Fruit fly (Drosophila melanogaster) whole organism, pupa: ENCODE results near the gene CG15047.

Experiments used
- CG12605 ChIP-seq: fragments of 200-800 bp; sonication (Bioruptor generic); IDR thresholded peaks from 2 replicates; pipeline ENCODE4 v1.3.6; 2022; ENCODE audit warnings: missing biosample characterization, missing genetic modification characterization
- CG13204 ChIP-seq: fragments of 200-800 bp; sonication (Bioruptor generic); optimal IDR thresholded peaks from 2 replicates; lab custom pipeline; 2018; ENCODE audit warnings: missing biosample characterization, mild to moderate bottlenecking, missing genetic modification characterization, moderate library complexity
- CG14655 ChIP-seq: fragments of 200-800 bp; sonication (Bioruptor generic); optimal IDR thresholded peaks from 3 replicates; lab custom pipeline; 2017; ENCODE audit warnings: mild to moderate bottlenecking, missing biosample characterization, missing genetic modification reagents, missing genetic modification characterization
- CG17806 ChIP-seq: fragments of 200-800 bp; sonication (Bioruptor generic); optimal IDR thresholded peaks from 2 replicates; lab custom pipeline; 2018; ENCODE audit warnings: missing biosample characterization, mild to moderate bottlenecking, missing genetic modification characterization, moderate library complexity
- CG32121 ChIP-seq: fragments of 200-800 bp; sonication (Bioruptor generic); IDR thresholded peaks from 2 replicates; pipeline ENCODE4 v1.3.6; 2022; ENCODE audit warnings: missing biosample characterization, missing genetic modification characterization
- CG8159 ChIP-seq: fragments of 200-800 bp; sonication (Bioruptor generic); optimal IDR thresholded peaks from 3 replicates; lab custom pipeline; 2018; ENCODE audit warnings: missing biosample characterization, mild to moderate bottlenecking, missing genetic modification characterization, moderate library complexity
- CG8301 ChIP-seq: fragments of 200-800 bp; sonication (Bioruptor generic); optimal IDR thresholded peaks from 2 replicates; lab custom pipeline; 2018; ENCODE audit warnings: missing biosample characterization, mild to moderate bottlenecking, missing genetic modification characterization
- EcR ChIP-seq: fragments of 200-800 bp; sonication (Bioruptor generic); optimal IDR thresholded peaks from 3 replicates; lab custom pipeline; 2019; ENCODE audit warnings: missing biosample characterization, missing genetic modification characterization, mild to moderate bottlenecking, moderate library complexity, missing genetic modification reagents
- Pif1A ChIP-seq: fragments of 200-800 bp; sonication (Bioruptor generic); optimal IDR thresholded peaks from 3 replicates; lab custom pipeline; 2016; ENCODE audit warnings: missing biosample characterization, missing genetic modification characterization
- Pif1B ChIP-seq: fragments of 200-800 bp; sonication (Bioruptor generic); optimal IDR thresholded peaks from 3 replicates; lab custom pipeline; 2016; ENCODE audit warnings: missing biosample characterization, missing genetic modification characterization
- Snoo ChIP-seq: fragments of 200-800 bp; sonication (Bioruptor generic); optimal IDR thresholded peaks from 3 replicates; lab custom pipeline; 2017; ENCODE audit warnings: missing biosample characterization, mild to moderate bottlenecking, missing genetic modification characterization, inconsistent platforms
- fd96Ca ChIP-seq: fragments of 200-800 bp; sonication (Bioruptor generic); IDR thresholded peaks from 3 replicates; pipeline ENCODE4 v1.3.6; 2022; ENCODE audit warnings: missing biosample characterization, missing genetic modification characterization
- gl ChIP-seq: fragments of 200-800 bp; sonication (Bioruptor generic); optimal IDR thresholded peaks from 2 replicates; lab custom pipeline; 2018; ENCODE audit warnings: missing biosample characterization, mild to moderate bottlenecking, missing genetic modification characterization
- rn ChIP-seq: fragments of 200-800 bp; sonication (Bioruptor generic); IDR thresholded peaks from 2 replicates; pipeline ENCODE4 v1.3.6; 2022; ENCODE audit warnings: missing biosample characterization, missing genetic modification characterization

DNA sequence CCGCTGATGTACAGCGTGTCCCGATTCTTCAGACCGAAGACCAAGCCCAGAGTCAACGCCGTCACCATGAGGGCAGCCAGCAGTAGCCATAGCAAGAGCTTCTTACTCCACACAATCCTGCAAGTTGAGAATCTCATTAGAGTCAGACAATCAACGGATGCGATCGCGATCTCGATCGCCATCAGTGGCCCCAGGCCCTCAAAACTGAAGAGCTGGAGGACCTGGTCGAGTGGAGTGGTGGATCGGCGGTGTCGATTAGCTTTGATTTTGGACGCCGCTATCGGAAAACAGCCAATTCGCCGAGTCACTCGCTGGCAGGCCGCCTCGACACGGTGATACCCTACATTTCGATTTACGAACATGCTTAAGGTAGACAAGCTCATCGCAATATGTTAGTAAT lies 19.9 kb upstream of the CG15047 start:
- no peak for TF ChIP-seq CG17806 (tag; lab: Kevin White, UChicago)
- TF ChIP-seq CG14655 (GFP tag; lab: Kevin White, UChicago) = no peak
- TF ChIP-seq CG32121 (GFP tag; lab: Robert Waterston, UW) = no peak
- TF ChIP-seq Pif1A (GFP tag; lab: Kevin White, UChicago) = no peak
- no peak for TF ChIP-seq Pif1B (GFP tag; lab: Kevin White, UChicago)
- TF ChIP-seq CG8301 (tag; lab: Kevin White, UChicago) = no peak
- TF ChIP-seq CG13204 (GFP tag; lab: Kevin White, UChicago) = no peak
- no peak for TF ChIP-seq fd96Ca (GFP tag; lab: Robert Waterston, UW)
- TF ChIP-seq rn (GFP tag; lab: Robert Waterston, UW) = no peak
- TF ChIP-seq gl (tag; lab: Kevin White, UChicago) = no peak
- no peak for TF ChIP-seq Snoo
- no peak for TF ChIP-seq CG8159 (tag; lab: Kevin White, UChicago)
- no peak for TF ChIP-seq CG12605 (GFP tag; lab: Robert Waterston, UW)
- TF ChIP-seq EcR (GFP tag; lab: Kevin White, UChicago) = no peak
